Fruit fly (Drosophila melanogaster): ENCODE measurements around the gene CG9663.
A peak's percentile ranks its signal among the peaks of the same experiment; 100 is the strongest.

Gene CG9663

DNA sequence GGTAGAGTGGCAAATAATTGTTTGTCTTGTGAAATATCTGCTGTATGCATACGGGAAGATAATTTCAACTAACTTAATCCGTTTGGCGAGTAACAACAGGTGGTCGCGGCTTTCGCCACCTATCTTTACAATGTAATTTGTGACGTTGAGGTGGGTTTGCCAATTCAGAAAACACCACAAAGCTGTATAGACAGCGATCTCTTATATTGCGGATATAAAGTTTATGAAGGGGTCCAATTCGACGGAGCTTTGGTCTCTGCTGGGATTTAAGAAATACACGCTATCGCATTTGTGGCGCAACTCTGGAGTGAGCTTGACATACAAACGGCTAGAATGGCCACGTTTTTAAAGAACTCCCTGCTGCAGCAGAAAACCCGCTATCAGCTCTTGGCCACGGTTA is 24.7 kb upstream of the CG9663 start, which contains the start of gene CG33282:
TSS of gene CG33282 (plus strand) at position 301 of the 400 bp plus-strand sequence.
- TF ChIP-seq usp (GFP tag; optimal IDR thresholded peaks at IDR 0.05) = no peak
- no peak for TF ChIP-seq CG8478 (optimal IDR thresholded peaks at IDR 0.05)
- no peak for TF ChIP-seq psq (optimal IDR thresholded peaks at IDR 0.05)
- no peak for TF ChIP-seq Dll (optimal IDR thresholded peaks at IDR 0.05)
- no peak for TF ChIP-seq EcR (GFP tag; optimal IDR thresholded peaks at IDR 0.05)
- no peak for TF ChIP-seq pan (optimal IDR thresholded peaks at IDR 0.05)

DNA sequence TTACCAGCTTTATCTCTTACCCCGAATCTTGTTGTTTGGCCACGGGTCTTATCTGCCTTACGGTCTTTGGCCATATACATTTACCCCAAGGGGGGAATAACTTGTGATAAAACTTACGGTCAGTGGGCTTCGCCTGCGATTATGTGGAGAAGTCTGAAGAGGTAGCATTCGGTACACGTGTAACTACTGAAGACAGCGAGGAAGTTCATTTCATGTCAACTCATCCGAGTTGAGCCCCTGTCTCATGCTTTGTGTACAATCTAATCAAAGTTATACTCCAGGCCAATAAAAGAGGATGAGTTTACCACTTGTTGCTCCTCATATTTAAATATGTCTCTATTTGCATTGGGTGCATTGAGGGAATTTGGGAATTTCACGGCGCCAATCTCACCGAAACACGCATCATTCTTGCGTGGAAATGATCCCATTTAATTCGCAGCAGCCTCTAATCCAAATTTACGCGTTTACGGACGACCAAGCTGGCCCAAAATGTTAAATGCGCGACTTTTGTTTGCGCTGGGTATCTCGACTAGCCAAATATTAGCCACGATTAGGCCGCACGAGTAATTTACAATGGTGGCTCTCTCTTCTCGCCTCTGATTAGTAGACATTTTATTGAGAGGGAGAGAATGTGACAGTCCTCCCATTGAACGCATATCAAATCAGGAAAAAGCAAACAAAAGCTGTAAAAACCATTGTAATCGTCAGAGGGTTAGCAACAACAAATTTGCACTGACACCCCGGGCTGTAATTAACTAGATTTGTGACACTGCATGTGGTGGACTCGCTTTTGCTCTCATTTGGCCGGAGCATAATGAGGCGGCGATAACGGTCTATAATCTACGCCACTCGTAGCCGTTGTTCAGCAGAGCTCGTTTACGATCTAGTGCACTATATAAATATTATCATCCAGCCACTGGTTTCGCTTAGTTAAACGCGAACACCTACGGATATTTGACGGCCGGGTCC is 20.7 kb upstream of the CG9663 start, which contains the start of gene CG33281:
TSS of gene CG33281 (plus strand) at position 919 of the 969 bp plus-strand sequence.
- TF ChIP-seq Dll (optimal IDR thresholded peaks at IDR 0.05) (no peak), CG8478 (optimal IDR thresholded peaks at IDR 0.05) (no peak), psq (optimal IDR thresholded peaks at IDR 0.05) (no peak), EcR (GFP tag; optimal IDR thresholded peaks at IDR 0.05) (no peak), usp (GFP tag; optimal IDR thresholded peaks at IDR 0.05) (no peak), pan (optimal IDR thresholded peaks at IDR 0.05) (no peak)

DNA sequence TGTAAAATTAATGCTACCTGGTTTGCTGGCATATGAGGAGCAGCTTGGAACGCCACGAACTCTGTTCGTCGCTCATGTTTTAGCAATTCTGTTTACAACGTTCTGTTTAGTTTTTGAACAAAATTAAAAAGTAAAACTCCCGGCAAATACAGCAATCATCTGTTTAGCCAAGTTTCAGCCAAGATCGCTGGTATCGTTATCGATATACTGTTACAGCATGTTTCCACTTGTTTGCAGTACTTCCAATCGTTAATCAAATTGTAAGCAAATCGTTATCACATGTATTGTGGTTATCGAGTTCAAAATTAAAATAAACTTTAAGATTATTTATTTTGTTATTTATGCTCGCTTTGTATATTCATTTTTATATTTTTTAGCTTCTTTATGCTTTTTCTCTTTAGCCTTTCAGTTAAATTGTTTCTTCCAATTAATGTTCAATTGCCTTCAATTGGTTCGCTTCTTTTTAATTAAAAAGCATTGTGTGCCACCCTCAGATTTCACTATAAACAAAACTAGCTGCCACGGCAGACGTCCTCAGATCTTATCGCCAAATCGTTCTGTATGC is 16.9 kb upstream of the CG9663 start, which contains the start of the genes Fign and CG8837:
TSS of gene Fign (minus strand) at position 142 of the 565 bp plus-strand sequence.
TSS of gene CG8837 (plus strand) at position 515 of the 565 bp plus-strand sequence.
- no peak for TF ChIP-seq EcR (GFP tag; optimal IDR thresholded peaks at IDR 0.05)
- no peak for TF ChIP-seq psq (optimal IDR thresholded peaks at IDR 0.05)
- TF ChIP-seq Dll (optimal IDR thresholded peaks at IDR 0.05) = no peak
- TF ChIP-seq usp (GFP tag; optimal IDR thresholded peaks at IDR 0.05) = no peak
- TF ChIP-seq CG8478 (optimal IDR thresholded peaks at IDR 0.05) = no peak
- TF ChIP-seq pan (optimal IDR thresholded peaks at IDR 0.05) = no peak

DNA sequence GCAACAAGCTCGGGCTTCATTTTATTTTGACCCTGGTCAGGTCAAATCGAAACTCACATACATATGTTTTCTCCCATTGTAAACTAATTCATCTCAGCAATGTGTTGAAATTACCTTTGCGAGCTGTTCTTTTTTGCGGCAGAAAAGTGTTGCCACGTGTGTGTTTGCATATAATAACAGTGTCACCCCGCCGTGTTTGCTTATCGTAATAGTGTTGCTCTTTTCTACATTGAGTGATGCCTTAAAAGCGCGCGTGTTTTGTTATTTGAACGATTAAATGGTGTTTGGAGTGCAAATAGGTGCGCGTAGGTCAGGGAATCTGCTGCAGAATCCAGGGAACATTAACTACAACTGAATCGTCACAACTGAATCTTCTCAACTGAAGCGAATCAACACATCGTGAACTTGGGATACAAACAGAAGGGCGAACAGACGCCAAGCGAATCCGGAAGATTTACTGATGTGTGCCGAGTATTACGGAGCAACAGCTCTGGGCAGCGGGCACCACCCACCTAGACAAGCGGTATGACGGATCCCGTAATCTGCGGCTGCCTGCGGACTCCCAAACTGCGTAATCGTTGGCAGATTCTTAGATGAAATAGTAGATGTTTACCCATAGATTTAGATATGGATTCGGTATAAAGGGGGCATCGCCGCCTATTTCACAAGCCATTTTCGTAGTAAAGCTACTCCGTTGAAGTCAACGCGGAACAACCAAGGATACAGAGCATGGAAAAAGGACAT is 5.8 kb upstream of the CG9663 start, which contains the start of gene CG15406:
TSS of gene CG15406 (plus strand) at position 694 of the 744 bp plus-strand sequence.
- no peak for TF ChIP-seq psq (optimal IDR thresholded peaks at IDR 0.05)
- TF ChIP-seq EcR (GFP tag; optimal IDR thresholded peaks at IDR 0.05) = no peak
- TF ChIP-seq pan (optimal IDR thresholded peaks at IDR 0.05) = no peak
- no peak for TF ChIP-seq CG8478 (optimal IDR thresholded peaks at IDR 0.05)

DNA sequence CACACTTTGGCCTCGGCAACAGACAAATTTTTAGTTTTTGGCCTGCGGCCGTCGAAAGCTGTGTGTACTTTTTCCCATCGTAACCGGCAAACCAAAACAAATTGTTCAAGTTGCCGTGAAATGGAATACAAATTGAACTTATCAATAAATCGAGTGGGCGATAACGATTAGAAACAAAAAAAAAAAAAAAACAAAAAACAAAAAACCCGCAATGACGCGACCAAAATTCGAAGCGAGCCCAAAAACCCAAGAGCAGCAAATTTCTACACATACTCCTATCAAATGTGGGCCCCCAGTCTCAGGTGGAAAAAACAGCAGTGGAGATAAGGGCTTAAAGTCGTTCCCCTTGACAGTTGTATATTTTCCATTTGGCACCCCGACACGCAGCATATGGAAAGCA is 4.3 kb upstream of the CG9663 start:
- TF ChIP-seq EcR (GFP tag; optimal IDR thresholded peaks at IDR 0.05) (no peak), pan (optimal IDR thresholded peaks at IDR 0.05) (no peak), usp (GFP tag; optimal IDR thresholded peaks at IDR 0.05) (no peak), CG8478 (optimal IDR thresholded peaks at IDR 0.05) (no peak), Dll (optimal IDR thresholded peaks at IDR 0.05) (no peak), psq (optimal IDR thresholded peaks at IDR 0.05) (no peak)

DNA sequence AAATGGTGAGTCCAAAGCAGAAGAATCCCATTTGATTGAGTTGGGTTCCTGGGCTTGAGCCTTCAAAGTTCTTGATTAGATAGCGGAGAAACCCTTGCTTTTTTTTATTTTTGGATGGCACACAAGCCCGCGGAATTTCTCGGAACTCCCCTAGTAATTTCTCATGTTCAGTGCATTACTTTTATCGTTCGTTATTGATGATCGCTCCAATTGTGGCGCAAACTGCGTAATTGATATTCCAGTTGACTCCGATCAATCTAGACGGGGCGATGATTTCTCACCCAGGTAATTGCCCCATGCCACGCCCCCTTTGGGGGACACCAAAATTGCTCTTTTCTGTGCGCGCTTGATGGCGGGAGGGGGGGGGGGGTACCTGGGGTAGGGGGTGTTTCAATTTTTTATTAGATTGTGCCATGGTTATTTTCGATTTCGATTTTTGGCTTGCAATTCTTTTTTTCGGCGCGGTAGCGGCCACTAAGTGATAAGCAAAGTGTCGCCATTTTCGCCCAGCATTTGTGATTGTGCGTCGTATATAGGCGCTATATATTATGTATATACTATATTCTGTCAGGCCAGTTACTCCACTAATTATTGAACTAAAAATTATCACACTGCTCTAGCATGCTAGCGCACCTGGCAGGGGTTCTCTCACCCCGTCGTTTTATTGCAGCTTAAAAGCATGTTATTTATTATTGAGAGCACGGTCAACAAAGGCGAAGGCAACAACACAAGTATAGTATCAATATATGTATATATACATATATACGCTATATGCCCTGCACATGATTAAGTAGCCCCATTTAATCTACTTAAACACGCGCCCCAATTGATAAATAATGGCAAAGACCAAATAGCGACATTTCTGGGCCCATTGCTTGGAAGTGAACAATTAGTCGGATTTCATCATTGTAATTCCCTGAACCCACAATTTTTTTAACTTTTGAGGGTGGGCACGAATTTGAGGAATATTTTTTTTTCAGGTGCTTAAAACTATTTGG is 2.2 kb upstream of the CG9663 start:
- TF ChIP-seq Dll (optimal IDR thresholded peaks at IDR 0.05) (no peak), usp (GFP tag; optimal IDR thresholded peaks at IDR 0.05) (no peak), CG8478 (optimal IDR thresholded peaks at IDR 0.05) (no peak), psq (optimal IDR thresholded peaks at IDR 0.05) (no peak), pan (optimal IDR thresholded peaks at IDR 0.05) (no peak), EcR (GFP tag; optimal IDR thresholded peaks at IDR 0.05) (no peak)

DNA sequence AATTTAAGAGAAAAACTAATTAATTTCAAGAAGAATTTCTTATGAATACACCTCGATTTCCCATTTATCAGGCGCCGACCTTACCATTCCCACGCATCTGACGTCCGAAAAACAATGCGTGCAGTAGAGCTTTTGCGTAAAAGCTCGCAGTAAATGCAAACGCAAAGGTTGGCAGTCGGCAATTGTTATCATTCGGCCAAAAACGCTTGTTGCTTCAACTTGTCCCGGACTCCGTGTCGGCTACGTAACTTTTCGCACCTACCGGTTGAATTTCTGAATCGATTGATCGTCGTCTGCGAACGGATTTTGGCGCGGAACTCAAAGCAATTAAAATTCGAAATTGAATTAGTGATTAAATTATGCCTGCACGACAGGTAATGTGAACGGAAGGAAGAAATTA is 963 bp upstream of the CG9663 start, which contains the start of gene CG3277:
TSS of gene CG3277 (plus strand) at position 208 of the 400 bp plus-strand sequence.
- TF ChIP-seq psq (optimal IDR thresholded peaks at IDR 0.05) = no peak
- no peak for TF ChIP-seq usp (GFP tag; optimal IDR thresholded peaks at IDR 0.05)

DNA sequence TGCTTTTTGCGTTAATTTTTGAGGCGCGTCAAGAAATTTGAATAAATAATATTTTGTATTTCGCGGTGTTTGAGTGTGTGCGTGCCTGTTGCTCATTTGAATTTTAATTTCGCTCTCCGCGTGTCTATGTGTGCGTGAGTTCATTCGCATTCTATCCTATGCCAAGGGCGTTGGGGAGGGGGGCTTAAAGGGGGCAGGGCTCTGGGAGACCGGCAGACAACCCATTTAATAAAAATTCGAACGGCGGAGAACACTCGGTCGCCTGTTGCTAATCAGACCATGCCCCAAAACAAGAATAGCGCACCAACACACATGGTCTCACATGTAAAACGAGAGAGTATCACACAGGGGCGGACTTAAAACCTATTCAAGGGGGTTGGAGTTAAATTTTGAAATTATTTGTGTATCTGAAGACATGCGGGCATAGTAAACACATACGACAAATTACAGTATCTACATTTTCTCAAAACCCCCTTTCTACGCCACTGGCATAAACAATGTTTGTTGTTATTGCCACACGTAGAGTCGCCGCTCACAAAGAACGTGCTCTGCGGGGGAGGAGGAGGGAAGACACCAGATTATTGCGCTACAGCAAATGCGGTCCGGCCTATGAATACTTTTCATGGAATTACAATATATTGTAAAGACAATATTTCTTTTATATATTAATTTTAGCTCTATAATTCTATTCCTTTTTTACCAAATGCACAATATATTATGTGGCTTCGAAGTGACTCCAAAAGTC is 1.0 kb downstream of the CG9663 start:
- TF ChIP-seq usp (GFP tag; optimal IDR thresholded peaks at IDR 0.05) (no peak), EcR (GFP tag; optimal IDR thresholded peaks at IDR 0.05) (peak; percentile 31 to 74), Dll (optimal IDR thresholded peaks at IDR 0.05) (no peak), CG8478 (optimal IDR thresholded peaks at IDR 0.05) (no peak), psq (optimal IDR thresholded peaks at IDR 0.05) (no peak)

DNA sequence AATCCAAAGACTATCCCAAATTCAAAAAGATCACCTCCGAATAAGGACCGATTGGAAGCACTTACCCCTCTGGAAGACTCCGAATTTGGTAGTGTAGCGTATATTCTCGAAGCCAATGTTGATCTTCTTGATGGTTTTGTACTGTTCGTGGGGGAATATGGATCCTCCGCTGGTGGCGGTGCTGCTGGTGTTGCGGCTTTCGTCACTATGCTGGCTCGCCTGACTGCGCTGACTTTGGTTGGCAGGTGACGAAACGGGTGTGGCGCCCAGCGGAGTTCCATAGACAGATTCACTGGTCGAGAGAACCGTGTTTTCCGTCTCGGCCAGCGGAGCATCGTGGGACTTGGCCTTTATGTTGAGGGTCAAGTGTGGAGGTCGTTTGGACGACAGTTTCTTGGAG is 1.9 kb downstream of the CG9663 start:
- TF ChIP-seq EcR (GFP tag; optimal IDR thresholded peaks at IDR 0.05) (no peak), psq (optimal IDR thresholded peaks at IDR 0.05) (no peak), usp (GFP tag; optimal IDR thresholded peaks at IDR 0.05) (no peak), CG8478 (optimal IDR thresholded peaks at IDR 0.05) (no peak), Dll (optimal IDR thresholded peaks at IDR 0.05) (no peak), pan (optimal IDR thresholded peaks at IDR 0.05) (no peak)

DNA sequence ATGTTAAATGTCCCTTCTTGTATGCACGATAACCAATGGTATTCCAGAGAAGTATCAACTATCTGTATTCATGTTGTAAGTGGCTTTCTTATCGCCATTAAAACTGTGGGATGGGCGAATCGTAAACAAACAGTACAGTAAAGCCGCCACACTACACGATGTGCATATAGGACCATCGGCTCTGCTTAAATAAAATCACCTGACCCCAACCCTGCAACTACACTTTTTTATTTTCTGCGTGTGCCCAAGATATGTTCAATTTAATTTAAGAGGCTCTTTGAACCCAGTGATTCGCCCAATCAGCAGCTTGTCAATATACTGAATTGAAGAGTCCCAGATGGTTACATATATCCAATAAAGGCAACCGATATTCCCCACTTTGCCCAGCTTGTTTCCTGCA is 3.1 kb downstream of the CG9663 start:
- no peak for TF ChIP-seq usp (GFP tag; optimal IDR thresholded peaks at IDR 0.05)
- TF ChIP-seq psq (optimal IDR thresholded peaks at IDR 0.05) = no peak
- no peak for TF ChIP-seq EcR (GFP tag; optimal IDR thresholded peaks at IDR 0.05)
- no peak for TF ChIP-seq pan (optimal IDR thresholded peaks at IDR 0.05)
